Fruit fly (Drosophila melanogaster): ENCODE results near the gene PIG-P.

Gene PIG-P

dm6 chr3R:26014262-26014833 is 43.7 kb downstream of the PIG-P start, which contains the start of gene Kaz-m1 (continued):
- TF ChIP-seq CG1602 (GFP tag; optimal IDR thresholded peaks at IDR 0.05) (peak; percentile 2), CG17361 (GFP tag; IDR thresholded peaks at IDR 0.05) (peak; percentile 76), H2.0 (GFP tag; IDR thresholded peaks at IDR 0.05) (0 out of 2 replicates have a peak, but pooled peaks have one; percentile 11), CG15011 (GFP tag; optimal IDR thresholded peaks at IDR 0.05) (no peak), CG1024 (GFP tag; IDR thresholded peaks at IDR 0.05) (no peak), CG4617 (GFP tag; optimal IDR thresholded peaks at IDR 0.05; ENCODE audit: borderline replicate concordance) (no peak), Ada2b (GFP tag; IDR thresholded peaks at IDR 0.05) (no peak), CG13424 (tag; optimal IDR thresholded peaks at IDR 0.05) (peak; percentile 61), ftz-f1 (GFP tag; optimal IDR thresholded peaks at IDR 0.05) (no peak), CG30431 (GFP tag; optimal IDR thresholded peaks at IDR 0.05) (no peak), CG1233 (GFP tag; optimal IDR thresholded peaks at IDR 0.05) (peak; percentile 16), Nf-YB (GFP tag; optimal IDR thresholded peaks at IDR 0.05) (peak; percentile 56), ATbp (GFP tag; optimal IDR thresholded peaks at IDR 0.05) (no peak), CG1529 (GFP tag; optimal IDR thresholded peaks at IDR 0.05) (peak; percentile 33), unc-4 (GFP tag; IDR thresholded peaks at IDR 0.05; ENCODE audit: partially characterized antibody) (no peak), NFAT (GFP tag; IDR thresholded peaks at IDR 0.05) (no peak), CG6175 (GFP tag; IDR thresholded peaks at IDR 0.05) (no peak), slbo (GFP tag; IDR thresholded peaks at IDR 0.05) (peak; percentile 50; the same call in 1 of the 2 replicates), Jarid2 (GFP tag; optimal IDR thresholded peaks at IDR 0.05) (no peak), Lim3 (GFP tag; IDR thresholded peaks at IDR 0.05) (no peak), Hr39 (optimal IDR thresholded peaks at IDR 0.05) (no peak), dm (GFP tag; optimal IDR thresholded peaks at IDR 0.05) (no peak), Adf1 (GFP tag; IDR thresholded peaks at IDR 0.05) (no peak), run (tag; optimal IDR thresholded peaks at IDR 0.05) (no peak), CG10654 (GFP tag; optimal IDR thresholded peaks at IDR 0.05) (no peak), hb (GFP tag; IDR thresholded peaks at IDR 0.05; ENCODE audit: partially characterized antibody) (no peak), Max (GFP tag; optimal IDR thresholded peaks at IDR 0.05) (no peak), CG10959 (GFP tag; IDR thresholded peaks at IDR 0.05) (no peak), Atf6 (GFP tag; IDR thresholded peaks at IDR 0.05) (0 out of 2 replicates have a peak, but pooled peaks have one; percentile 25), tup (GFP tag; optimal IDR thresholded peaks at IDR 0.05) (no peak), CG4707 (GFP tag; optimal IDR thresholded peaks at IDR 0.05) (no peak), CG2889 (GFP tag; IDR thresholded peaks at IDR 0.05) (no peak), pnt (GFP tag; optimal IDR thresholded peaks at IDR 0.05) (no peak), Abd-B (GFP tag; optimal IDR thresholded peaks at IDR 0.05) (no peak), oc (tag; optimal IDR thresholded peaks at IDR 0.05) (peak; percentile 17), btn (GFP tag; optimal IDR thresholded peaks at IDR 0.05) (no peak), CG1792 (GFP tag; optimal IDR thresholded peaks at IDR 0.05) (no peak), CG15514 (GFP tag; optimal IDR thresholded peaks at IDR 0.05) (no peak), fd64A (GFP tag; optimal IDR thresholded peaks at IDR 0.05) (no peak), Xbp1 (GFP tag; optimal IDR thresholded peaks at IDR 0.05) (peak; percentile 20), Hmr (GFP tag; optimal IDR thresholded peaks at IDR 0.05) (peak; percentile 49), Dref (GFP tag; IDR thresholded peaks at IDR 0.05) (no peak), her (GFP tag; optimal IDR thresholded peaks at IDR 0.05) (no peak), CG14014 (GFP tag; IDR thresholded peaks at IDR 0.05) (peak; percentile 35; the same call in 1 of the 2 replicates), odd (GFP tag; optimal IDR thresholded peaks at IDR 0.05) (peak; percentile 7), CG15696 (tag; optimal IDR thresholded peaks at IDR 0.05) (peak; percentile 51), sisA (GFP tag; IDR thresholded peaks at IDR 0.05) (no peak), CG13894 (tag; optimal IDR thresholded peaks at IDR 0.05) (peak; percentile 21), peb (GFP tag; IDR thresholded peaks at IDR 0.05) (no peak), CG8290 (GFP tag; optimal IDR thresholded peaks at IDR 0.05) (no peak), CG8290 (tag; optimal IDR thresholded peaks at IDR 0.05) (no peak), CG10565 (GFP tag; optimal IDR thresholded peaks at IDR 0.05) (no peak)

All from whole organism, embryonic.